Worm (Caenorhabditis elegans): ENCODE results near the gene T19D12.9.
A peak's percentile ranks its signal among the peaks of the same experiment; 100 is the strongest.

Gene T19D12.9

DNA sequence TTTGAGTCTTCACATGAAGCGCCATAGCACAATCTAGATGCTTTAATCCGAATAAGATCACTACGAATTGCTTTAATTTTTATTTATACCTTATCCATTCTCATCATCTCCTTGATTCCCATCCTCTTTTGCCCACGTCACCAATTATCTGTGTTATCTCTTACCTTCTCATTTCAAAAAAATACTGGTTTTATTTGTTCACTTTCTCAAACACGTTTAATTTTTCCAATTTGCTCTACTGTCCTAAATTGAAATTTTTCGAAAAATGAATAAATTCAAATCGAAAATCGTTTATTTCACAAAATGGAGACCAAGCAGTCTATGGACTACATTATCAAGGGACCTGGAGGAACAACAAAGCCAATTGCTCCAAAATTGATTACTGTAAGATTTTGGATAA, 32.3 kb downstream of the T19D12.9 start, which contains the start of gene F54H5.3:
Gene F54H5.3 (plus strand): TSS at position 301 of the 400 bp plus-strand sequence.
- no peak for TF ChIP-seq ceh-20 (GFP tag; IDR thresholded peaks at IDR 0.05)
- no peak for TF ChIP-seq R02D3.7 (tag; optimal IDR thresholded peaks at IDR 0.05)
- no peak for TF ChIP-seq jun-1 (tag; optimal IDR thresholded peaks at IDR 0.05)

DNA sequence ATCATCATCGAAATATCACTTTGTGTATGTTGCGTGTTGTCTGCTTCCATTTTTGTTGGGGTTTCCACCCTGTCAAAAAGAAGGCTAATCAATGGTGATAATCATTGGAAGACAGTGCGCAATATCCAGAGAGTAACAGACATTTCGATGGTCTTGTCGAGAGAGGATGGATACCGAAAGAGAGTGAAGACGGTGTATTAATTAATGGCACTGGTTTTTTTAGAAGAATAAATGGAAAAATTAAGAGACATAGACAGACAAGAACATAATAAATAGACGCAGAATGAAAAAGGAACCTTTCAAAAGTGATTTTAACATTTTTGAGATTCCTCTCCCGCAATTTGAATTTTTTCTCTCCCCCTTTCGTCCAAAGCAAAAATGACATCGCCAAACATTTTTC, 35.2 kb downstream of the T19D12.9 start:
- no peak for TF ChIP-seq lin-29 (GFP tag; IDR thresholded peaks at IDR 0.05)
- no peak for TF ChIP-seq zfp-3 (GFP tag; conservative IDR thresholded peaks at IDR 0.05)
- no peak for TF ChIP-seq dmd-6 (GFP tag; IDR thresholded peaks at IDR 0.05)
- TF ChIP-seq daf-8 (GFP tag; IDR thresholded peaks at IDR 0.05) = no peak
- TF ChIP-seq mxl-3 (GFP tag; optimal IDR thresholded peaks at IDR 0.05) = no peak
- no peak for TF ChIP-seq vab-7 (GFP tag; IDR thresholded peaks at IDR 0.05)
- no peak for TF ChIP-seq ztf-11 (tag; optimal IDR thresholded peaks at IDR 0.05)
- TF ChIP-seq ceh-28 (tag; optimal IDR thresholded peaks at IDR 0.05) = no peak
- TF ChIP-seq nhr-28 (tag; optimal IDR thresholded peaks at IDR 0.05) = peak; percentile 37
- TF ChIP-seq ceh-44 (GFP tag; IDR thresholded peaks at IDR 0.05) = no peak
- peak; percentile 19 for TF ChIP-seq cey-2 (tag; optimal IDR thresholded peaks at IDR 0.05; ENCODE audit: borderline replicate concordance, insufficient read depth)
- no peak for TF ChIP-seq nhr-76 (tag; optimal IDR thresholded peaks at IDR 0.05)
- TF ChIP-seq nhr-6 (tag; optimal IDR thresholded peaks at IDR 0.05) = no peak
- peak in 1 of 2 experiments; percentile 39 for TF ChIP-seq unc-62 (GFP tag; optimal IDR thresholded peaks at IDR 0.05 in 1 of 2)
- no peak for TF ChIP-seq unc-62 (tag; optimal IDR thresholded peaks at IDR 0.05)
- no peak for TF ChIP-seq Y105C5A.15 (GFP tag; IDR thresholded peaks at IDR 0.05)
- no peak for TF ChIP-seq F49E8.2 (tag; optimal IDR thresholded peaks at IDR 0.05; ENCODE audit: borderline replicate concordance)
- no peak for TF ChIP-seq spr-3 (GFP tag; optimal IDR thresholded peaks at IDR 0.05)
- TF ChIP-seq tra-1 (GFP tag; IDR thresholded peaks at IDR 0.05) = 0 out of 2 replicates have a peak, but pooled peaks have one; percentile 38
- TF ChIP-seq tag-97 (GFP tag; IDR thresholded peaks at IDR 0.05) = no peak
- TF ChIP-seq aha-1 (tag) = peak; percentile 23
- TF ChIP-seq T20F7.1 (GFP tag; optimal IDR thresholded peaks at IDR 0.05) = no peak
- no peak for TF ChIP-seq hlh-30 (tag; optimal IDR thresholded peaks at IDR 0.05; ENCODE audit: insufficient read depth)
- TF ChIP-seq mdl-1 (tag; optimal IDR thresholded peaks at IDR 0.05) = peak in 1 of 2 experiments; percentile 18
- peak; percentile 19 for TF ChIP-seq hlh-11 (tag; optimal IDR thresholded peaks at IDR 0.05)
- no peak for TF ChIP-seq jun-1 (tag; optimal IDR thresholded peaks at IDR 0.05)
- TF ChIP-seq zip-2 (tag; optimal IDR thresholded peaks at IDR 0.05) = no peak
- no peak for TF ChIP-seq snpc-4 (tag; optimal IDR thresholded peaks at IDR 0.05)
- TF ChIP-seq Y5F2A.4 (GFP tag; optimal IDR thresholded peaks at IDR 0.05) = no peak
- no peak for TF ChIP-seq fkh-10 (GFP tag; optimal IDR thresholded peaks at IDR 0.05)
- no peak for TF ChIP-seq ZK546.5 (tag; optimal IDR thresholded peaks at IDR 0.05)

DNA sequence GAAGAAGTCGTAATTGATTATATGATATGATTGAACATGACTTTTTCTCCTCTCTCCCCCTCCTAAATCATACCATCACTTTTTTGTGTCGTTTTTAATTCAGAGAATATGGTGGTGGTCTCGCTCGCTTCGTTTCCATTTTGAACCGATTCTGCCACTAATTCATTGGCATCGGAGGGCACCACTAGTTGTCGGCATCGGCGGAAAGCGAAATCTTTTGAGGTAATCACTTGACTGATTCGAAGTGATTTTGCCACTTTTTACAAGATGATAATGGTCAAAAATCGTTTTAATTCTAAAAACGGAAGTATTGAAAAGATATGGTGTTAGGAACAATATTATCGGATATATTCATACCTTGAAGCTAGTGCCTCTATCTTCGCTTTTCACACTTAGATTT, 37.4 kb downstream of the T19D12.9 start, which contains the start of gene klf-3:
Gene klf-3 (plus strand): TSS at position 109 of the 400 bp plus-strand sequence.
- TF ChIP-seq ztf-11 (tag; optimal IDR thresholded peaks at IDR 0.05) (no peak), F44E2.7 (GFP tag; IDR thresholded peaks at IDR 0.05) (no peak), F49E8.2 (tag; optimal IDR thresholded peaks at IDR 0.05; ENCODE audit: borderline replicate concordance) (no peak), dpl-1 (GFP tag; optimal IDR thresholded peaks at IDR 0.05) (no peak), ZK337.2 (GFP tag; IDR thresholded peaks at IDR 0.05) (no peak), daf-12 (tag; optimal IDR thresholded peaks at IDR 0.05) (no peak), vab-7 (GFP tag; IDR thresholded peaks at IDR 0.05) (no peak), pha-4 (GFP tag; IDR thresholded peaks at IDR 0.05) (no peak), pha-4 (tag; optimal IDR thresholded peaks at IDR 0.05) (no peak), unc-62 (GFP tag; optimal IDR thresholded peaks at IDR 0.05 in 1 of 2) (no peak), unc-62 (tag; optimal IDR thresholded peaks at IDR 0.05) (no peak), F10B5.3 (tag; optimal IDR thresholded peaks at IDR 0.05) (no peak), ceh-82 (tag; optimal IDR thresholded peaks at IDR 0.05) (no peak), daf-8 (GFP tag; IDR thresholded peaks at IDR 0.05) (no peak)

Measured in whole organism, L4 larva.